Worm (Caenorhabditis elegans) whole organism, L2 larva: ENCODE results near the gene lgg-3.

Source experiments
- ZK546.5 ChIP-seq: sonication (generic microtip); optimal IDR thresholded peaks from 2 replicates; lab custom pipeline; 2017; ENCODE audit warnings: missing biosample characterization, missing genetic modification characterization
- aly-2 ChIP-seq: fragments of 150-350 bp; optimal IDR thresholded peaks from 2 replicates; lab custom pipeline; 2014; ENCODE audit warnings: missing biosample characterization, missing genetic modification characterization
- ama-1 ChIP-seq: fragments of 150-350 bp; optimal IDR thresholded peaks from 2 replicates; lab custom pipeline; 2018; ENCODE audit warnings: inconsistent platforms
- egl-27 ChIP-seq: sonication (generic microtip); optimal IDR thresholded peaks from 3 replicates; lab custom pipeline; 2017; ENCODE audit warnings: missing biosample characterization, missing genetic modification reagents, missing genetic modification characterization
- lin-11 ChIP-seq: fragments of 150-350 bp; sonication (generic microtip); optimal IDR thresholded peaks from 2 replicates; lab custom pipeline; 2014; ENCODE audit warnings: missing biosample characterization, missing genetic modification characterization, inconsistent platforms, mixed read lengths
- lin-39 ChIP-seq: fragments of 150-350 bp; optimal IDR thresholded peaks from 2 replicates; lab custom pipeline; 2014; ENCODE audit warnings: missing biosample characterization, missing genetic modification reagents, missing genetic modification characterization
- nhr-11 ChIP-seq: fragments of 150-350 bp; optimal IDR thresholded peaks from 2 replicates; lab custom pipeline; 2014; ENCODE audit warnings: missing biosample characterization, missing genetic modification characterization
- nhr-23 ChIP-seq: fragments of 150-350 bp; optimal IDR thresholded peaks from 2 replicates; lab custom pipeline; 2014; ENCODE audit warnings: missing biosample characterization, missing genetic modification reagents, missing genetic modification characterization
- nhr-237 ChIP-seq: fragments of 150-350 bp; optimal IDR thresholded peaks from 2 replicates; lab custom pipeline; 2014; ENCODE audit warnings: missing biosample characterization, missing genetic modification characterization
- nhr-25 ChIP-seq: fragments of 150-350 bp; sonication (generic microtip); optimal IDR thresholded peaks from 3 replicates; lab custom pipeline; 2014; ENCODE audit warnings: missing biosample characterization, missing genetic modification characterization
- nhr-77 ChIP-seq: fragments of 150-350 bp; optimal IDR thresholded peaks from 2 replicates; lab custom pipeline; 2014; ENCODE audit warnings: missing biosample characterization, missing genetic modification characterization
- snpc-4 ChIP-seq: fragments of 150-350 bp; optimal IDR thresholded peaks from 2 replicates; lab custom pipeline; 2014; ENCODE audit warnings: missing biosample characterization, missing genetic modification characterization
- unc-55 ChIP-seq: fragments of 150-350 bp; sonication (generic microtip); optimal IDR thresholded peaks from 3 replicates; lab custom pipeline; 2014; ENCODE audit warnings: missing biosample characterization, missing genetic modification reagents, missing genetic modification characterization
- unc-62 ChIP-seq: fragments of 150-350 bp; optimal IDR thresholded peaks from 2 replicates; lab custom pipeline; 2014; ENCODE audit warnings: missing biosample characterization, missing genetic modification reagents, missing genetic modification characterization

- TF ChIP-seq nhr-237 (tag; lab: Kevin White, UChicago) (no peak), aly-2 (tag; lab: Kevin White, UChicago) (no peak), lin-11 (tag; lab: Kevin White, UChicago) (no peak), nhr-11 (tag; lab: Kevin White, UChicago) (no peak), nhr-25 (peak; percentile 31), egl-27 (no peak), unc-55 (no peak), unc-62 (GFP tag; lab: Kevin White, UChicago) (no peak), lin-39 (tag; lab: Kevin White, UChicago) (no peak), nhr-23 (tag; lab: Kevin White, UChicago) (no peak), snpc-4 (tag; lab: Kevin White, UChicago) (no peak), ama-1 (lab: Kevin White, UChicago) (no peak), ZK546.5 (no peak), nhr-77 (tag; lab: Kevin White, UChicago) (no peak)
Measured at ce11 chrIII:5667952-5668489, 29.8 kb downstream of the lgg-3 start.
